Worm (Caenorhabditis elegans): ENCODE results near the gene srt-67.

srt-67 gene

ce11 chrV:5225660-5226059 is 31.6 kb downstream of the srt-67 start:
- TF ChIP-seq ceh-18 (tag; optimal IDR thresholded peaks at IDR 0.05), result no peak

- no peak for TF ChIP-seq ztf-16 (tag; optimal IDR thresholded peaks at IDR 0.05)
- no peak for TF ChIP-seq nhr-232 (tag; optimal IDR thresholded peaks at IDR 0.05)
- no peak for TF ChIP-seq ttx-3 (tag; optimal IDR thresholded peaks at IDR 0.05)
- TF ChIP-seq pag-3 (tag; optimal IDR thresholded peaks at IDR 0.05; ENCODE audit: borderline replicate concordance), result no peak
Measured at ce11 chrV:5223044-5223443, 34.2 kb downstream of the srt-67 start, which contains the start of gene Y49G5B.1. TSS of gene Y49G5B.1 (plus strand) at chrV:5223367.

- peak; percentile 92 for TF ChIP-seq nfya-1 (tag; optimal IDR thresholded peaks at IDR 0.05)
- TF ChIP-seq ama-1 (optimal IDR thresholded peaks at IDR 0.05), result no peak
Measured at ce11 chrV:5213674-5214073, 43.6 kb downstream of the srt-67 start.

All from whole organism, late embryonic.